Fruit fly (Drosophila melanogaster) whole organism, wandering third instar larva: ENCODE measurements around the gene CG12155.

Experiments
- Sp1 ChIP-seq: fragments of 200-800 bp; sonication (Bioruptor generic); optimal IDR thresholded peaks from 3 replicates; lab custom pipeline; 2019; ENCODE audit warnings: missing biosample characterization, mild to moderate bottlenecking, missing genetic modification characterization, moderate library complexity
- br ChIP-seq: fragments of 200-800 bp; sonication (Bioruptor generic); optimal IDR thresholded peaks from 2 replicates; lab custom pipeline; 2016; ENCODE audit warnings: missing biosample characterization, missing genetic modification characterization
- dsf ChIP-seq: sonication (Bioruptor generic); optimal IDR thresholded peaks from 2 replicates; lab custom pipeline; 2016; ENCODE audit warnings: missing biosample characterization, missing genetic modification characterization, borderline replicate concordance
- fru ChIP-seq: fragments of 200-800 bp; sonication (Bioruptor generic); optimal IDR thresholded peaks from 3 replicates; lab custom pipeline; 2016; ENCODE audit warnings: missing biosample characterization, mild to moderate bottlenecking, missing genetic modification characterization
- lola ChIP-seq: fragments of >200 bp; optimal IDR thresholded peaks from 2 replicates; lab custom pipeline; 2017; ENCODE audit warnings: missing biosample characterization, missing genetic modification characterization
- psq ChIP-seq: fragments of 200-800 bp; sonication (Bioruptor generic); optimal IDR thresholded peaks from 3 replicates; lab custom pipeline; 2017; ENCODE audit warnings: missing biosample characterization, mild to moderate bottlenecking, missing genetic modification characterization, moderate library complexity
- rgr ChIP-seq: fragments of 200-800 bp; sonication (Bioruptor generic); optimal IDR thresholded peaks from 3 replicates; lab custom pipeline; 2016; ENCODE audit warnings: missing biosample characterization, mild to moderate bottlenecking, missing genetic modification characterization

DNA sequence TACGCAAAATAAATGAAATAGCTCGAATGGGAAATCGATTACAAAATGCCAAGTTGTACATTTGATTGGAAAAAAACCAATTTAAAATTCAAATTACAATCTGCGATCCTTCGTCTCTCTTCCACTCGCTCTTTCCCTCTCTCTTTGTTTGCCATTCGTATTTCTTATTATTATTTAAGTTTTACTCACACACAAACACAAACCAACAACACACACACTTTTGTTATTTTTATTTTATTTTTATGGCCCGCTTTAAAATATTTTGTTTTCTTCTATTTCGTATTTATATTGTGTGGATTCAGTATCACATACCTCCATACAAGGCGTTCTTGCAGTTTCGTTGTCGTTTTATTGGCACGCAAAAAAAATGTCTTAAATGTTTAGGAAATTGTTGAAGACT lies 32.4 kb upstream of the CG12155 start:
- TF ChIP-seq fru (GFP tag; lab: Kevin White, UChicago) (no peak), lola (no peak), psq (GFP tag; lab: Kevin White, UChicago) (no peak), dsf (GFP tag; lab: Kevin White, UChicago) (no peak), rgr (GFP tag; lab: Kevin White, UChicago) (no peak), Sp1 (GFP tag; lab: Kevin White, UChicago) (no peak), br (no peak)
